Fruit fly (Drosophila melanogaster) whole organism, embryonic: ENCODE data around the gene TwdlC.

Experiments used
- Abd-B ChIP-seq: fragments of 200-800 bp; sonication (Bioruptor generic); optimal IDR thresholded peaks from 2 replicates; lab custom pipeline; 2018; ENCODE audit warnings: missing biosample characterization, mild to moderate bottlenecking, missing genetic modification characterization, moderate library complexity
- Bdp1 ChIP-seq: fragments of 200-800 bp; sonication (Bioruptor generic); optimal IDR thresholded peaks from 3 replicates; lab custom pipeline; 2016; ENCODE audit warnings: missing biosample characterization, missing genetic modification characterization
- CG11398 ChIP-seq: fragments of 200-800 bp; sonication (Bioruptor generic); optimal IDR thresholded peaks from 2 replicates; lab custom pipeline; 2016; ENCODE audit warnings: missing biosample characterization, missing genetic modification characterization
- CG13123 ChIP-seq: fragments of 200-800 bp; sonication (Bioruptor generic); optimal IDR thresholded peaks from 2 replicates; lab custom pipeline; 2016; ENCODE audit warnings: missing biosample characterization, missing genetic modification characterization
- CG1529 ChIP-seq: fragments of 200-800 bp; sonication (Bioruptor generic); optimal IDR thresholded peaks from 3 replicates; lab custom pipeline; 2018; ENCODE audit warnings: missing biosample characterization, missing genetic modification characterization
- CG15479 ChIP-seq: fragments of 200-800 bp; sonication (Bioruptor generic); optimal IDR thresholded peaks from 3 replicates; lab custom pipeline; 2019; ENCODE audit warnings: missing biosample characterization, mild to moderate bottlenecking, missing genetic modification characterization, moderate library complexity
- CG15601 ChIP-seq: fragments of 200-800 bp; sonication (Bioruptor generic); optimal IDR thresholded peaks from 3 replicates; lab custom pipeline; 2019; ENCODE audit warnings: missing biosample characterization, mild to moderate bottlenecking, missing genetic modification characterization, moderate library complexity
- CG17385 ChIP-seq: fragments of 200-800 bp; sonication (Bioruptor generic); optimal IDR thresholded peaks from 3 replicates; lab custom pipeline; 2018; ENCODE audit warnings: missing biosample characterization, mild to moderate bottlenecking, missing genetic modification characterization
- CG17568 ChIP-seq: fragments of 200-800 bp; sonication (Bioruptor generic); optimal IDR thresholded peaks from 2 replicates; lab custom pipeline; 2018; ENCODE audit warnings: missing biosample characterization, mild to moderate bottlenecking, missing genetic modification characterization, moderate library complexity
- CG2120 ChIP-seq: fragments of 200-800 bp; sonication (Bioruptor generic); optimal IDR thresholded peaks from 3 replicates; lab custom pipeline; 2016; ENCODE audit warnings: missing biosample characterization, missing genetic modification characterization
- CG31365 ChIP-seq: fragments of 200-800 bp; sonication (Bioruptor generic); optimal IDR thresholded peaks from 2 replicates; lab custom pipeline; 2018; ENCODE audit warnings: missing biosample characterization, mild to moderate bottlenecking, missing genetic modification characterization
- CG32767 ChIP-seq: fragments of 200-800 bp; sonication (Bioruptor generic); IDR thresholded peaks from 2 replicates; pipeline ENCODE4 v1.3.6; 2022; ENCODE audit warnings: missing biosample characterization, missing genetic modification characterization
- CG32772 ChIP-seq: fragments of 200-800 bp; sonication (Bioruptor generic); IDR thresholded peaks from 2 replicates; pipeline ENCODE4 v1.3.6; 2022; ENCODE audit warnings: missing biosample characterization, missing genetic modification characterization
- CG4707 ChIP-seq: fragments of 200-800 bp; sonication (Bioruptor generic); optimal IDR thresholded peaks from 2 replicates; lab custom pipeline; 2018; ENCODE audit warnings: missing biosample characterization, mild to moderate bottlenecking, missing genetic modification characterization, moderate library complexity
- CG4820 ChIP-seq: fragments of 200-800 bp; sonication (Bioruptor generic); optimal IDR thresholded peaks from 3 replicates; lab custom pipeline; 2016; ENCODE audit warnings: missing biosample characterization, missing genetic modification characterization
- CG6272 ChIP-seq: fragments of 200-800 bp; sonication (Bioruptor generic); IDR thresholded peaks from 2 replicates; pipeline ENCODE4 v1.3.6; 2022; ENCODE audit warnings: missing biosample characterization, missing genetic modification characterization
- CG6813 ChIP-seq: fragments of 200-800 bp; sonication (Bioruptor generic); optimal IDR thresholded peaks from 2 replicates; lab custom pipeline; 2017; ENCODE audit warnings: missing biosample characterization, missing genetic modification characterization, mild to moderate bottlenecking, moderate library complexity, missing genetic modification reagents
- CG6854 ChIP-seq: fragments of 200-800 bp; sonication (Bioruptor generic); optimal IDR thresholded peaks from 3 replicates; lab custom pipeline; 2017; ENCODE audit warnings: missing biosample characterization, mild to moderate bottlenecking, missing genetic modification characterization
- CG8359 ChIP-seq: fragments of 200-800 bp; sonication (Bioruptor generic); optimal IDR thresholded peaks from 2 replicates; lab custom pipeline; 2017; ENCODE audit warnings: missing biosample characterization, mild to moderate bottlenecking, missing genetic modification characterization, borderline replicate concordance
- D19A ChIP-seq: fragments of 200-800 bp; optimal IDR thresholded peaks from 3 replicates; lab custom pipeline; 2019; ENCODE audit warnings: missing biosample characterization, mild to moderate bottlenecking, missing genetic modification characterization, moderate library complexity
- Kr ChIP-seq: fragments of 200-800 bp; sonication (Bioruptor generic); optimal IDR thresholded peaks from 2 replicates; lab custom pipeline; 2017; ENCODE audit warnings: missing biosample characterization, mild to moderate bottlenecking, missing genetic modification characterization
- Meics ChIP-seq: fragments of 200-800 bp; sonication (Bioruptor generic); optimal IDR thresholded peaks from 2 replicates; lab custom pipeline; 2017; ENCODE audit warnings: missing biosample characterization, mild to moderate bottlenecking, missing genetic modification characterization
- Sry-β ChIP-seq: fragments of 200-800 bp; sonication (Bioruptor generic); optimal IDR thresholded peaks from 2 replicates; lab custom pipeline; 2018; ENCODE audit warnings: missing biosample characterization, mild to moderate bottlenecking, missing genetic modification characterization, moderate library complexity
- Ssrp ChIP-seq: fragments of 200-800 bp; sonication (Bioruptor generic); optimal IDR thresholded peaks from 2 replicates; lab custom pipeline; 2018; ENCODE audit warnings: missing biosample characterization, mild to moderate bottlenecking, missing genetic modification characterization, moderate library complexity
- Stat92E ChIP-seq, 3 experiments: fragments of >200 bp in 2 of 3; fragments of 200-800 bp in 1 of 3; sonication (Bioruptor generic) in 1 of 3; optimal IDR thresholded peaks; 2 replicates each; lab custom pipeline; 2017 to 2019; ENCODE audit warnings: missing biosample characterization in 3 of 3, missing genetic modification characterization in 3 of 3, mild to moderate bottlenecking in 1 of 3, moderate library complexity in 1 of 3
- amos ChIP-seq: fragments of 200-800 bp; sonication (Bioruptor generic); IDR thresholded peaks from 2 replicates; pipeline ENCODE4 v1.3.6; 2022; ENCODE audit warnings: missing biosample characterization, missing genetic modification characterization; ENCODE audit not compliant: partially characterized antibody
- ash1 ChIP-seq: fragments of 200-800 bp; sonication (Bioruptor generic); optimal IDR thresholded peaks from 2 replicates; lab custom pipeline; 2018; ENCODE audit warnings: missing biosample characterization, mild to moderate bottlenecking, missing genetic modification characterization
- bowl ChIP-seq: fragments of 200-800 bp; sonication (Bioruptor generic); IDR thresholded peaks from 2 replicates; pipeline ENCODE4 v1.3.6; 2022; ENCODE audit warnings: missing biosample characterization, missing genetic modification characterization
- cas ChIP-seq: fragments of 200-800 bp; sonication (Bioruptor generic); IDR thresholded peaks from 2 replicates; pipeline ENCODE4 v1.3.6; 2022; ENCODE audit warnings: missing biosample characterization, missing genetic modification characterization
- cato ChIP-seq: fragments of 200-800 bp; sonication (Bioruptor generic); optimal IDR thresholded peaks from 2 replicates; lab custom pipeline; 2016; ENCODE audit warnings: missing biosample characterization, missing genetic modification characterization, borderline replicate concordance
- danr ChIP-seq: fragments of 200-800 bp; sonication (Bioruptor generic); IDR thresholded peaks from 2 replicates; pipeline ENCODE4 v1.3.6; 2022; ENCODE audit warnings: missing biosample characterization, missing genetic modification characterization
- jigr1 ChIP-seq: fragments of 200-800 bp; sonication (Bioruptor generic); IDR thresholded peaks from 3 replicates; pipeline ENCODE4 v1.3.6; 2022; ENCODE audit warnings: missing biosample characterization, missing genetic modification characterization
- kay ChIP-seq: fragments of 200-800 bp; sonication (Bioruptor generic); optimal IDR thresholded peaks from 2 replicates; lab custom pipeline; 2016; ENCODE audit warnings: missing biosample characterization, missing genetic modification characterization
- maf-S ChIP-seq: fragments of 200-800 bp; sonication (Bioruptor generic); optimal IDR thresholded peaks from 2 replicates; lab custom pipeline; 2016; ENCODE audit warnings: missing biosample characterization, missing genetic modification characterization
- mam ChIP-seq: fragments of 200-800 bp; sonication (Bioruptor generic); optimal IDR thresholded peaks from 3 replicates; lab custom pipeline; 2016; ENCODE audit warnings: missing biosample characterization, missing genetic modification characterization
- nom ChIP-seq: fragments of 200-800 bp; sonication (Bioruptor generic); optimal IDR thresholded peaks from 2 replicates; lab custom pipeline; 2017; ENCODE audit warnings: missing biosample characterization, missing genetic modification characterization, mild to moderate bottlenecking, moderate library complexity, missing genetic modification reagents
- onecut ChIP-seq: fragments of 200-800 bp; sonication (Bioruptor generic); IDR thresholded peaks from 2 replicates; pipeline ENCODE4 v1.3.6; 2022; ENCODE audit warnings: missing biosample characterization, missing genetic modification characterization
- pan ChIP-seq, 4 experiments: fragments of >200 bp in 3 of 4; fragments of 200-800 bp in 1 of 4; sonication (Bioruptor generic) in 1 of 4; optimal IDR thresholded peaks in 3 of 4; IDR thresholded peaks in 1 of 4; 2 replicates each; pipeline versions ENCODE4 v1.3.6 to Lab custom; 2017 to 2022; ENCODE audit warnings: missing biosample characterization in 2 of 4, missing genetic modification characterization in 2 of 4, mixed read lengths in 1 of 4
- pum ChIP-seq: fragments of 200-800 bp; sonication (Bioruptor generic); optimal IDR thresholded peaks from 2 replicates; lab custom pipeline; 2016; ENCODE audit warnings: missing biosample characterization, missing genetic modification characterization
- row ChIP-seq: fragments of 200-800 bp; sonication (Bioruptor generic); IDR thresholded peaks from 3 replicates; pipeline ENCODE4 v1.3.6; 2022; ENCODE audit warnings: missing biosample characterization, missing genetic modification characterization
- seq ChIP-seq: fragments of 200-800 bp; sonication (Bioruptor generic); IDR thresholded peaks from 2 replicates; pipeline ENCODE4 v1.3.6; 2022; ENCODE audit warnings: missing biosample characterization, missing genetic modification characterization
- sisA ChIP-seq: fragments of 200-800 bp; sonication (Bioruptor generic); IDR thresholded peaks from 2 replicates; pipeline ENCODE4 v1.3.6; 2022; ENCODE audit warnings: missing biosample characterization, missing genetic modification characterization
- sqz ChIP-seq: fragments of 200-800 bp; sonication (Bioruptor generic); optimal IDR thresholded peaks from 3 replicates; lab custom pipeline; 2018; ENCODE audit warnings: missing biosample characterization, mild to moderate bottlenecking, missing genetic modification characterization
- tgo ChIP-seq: fragments of 200-800 bp; sonication (Bioruptor generic); IDR thresholded peaks from 3 replicates; pipeline ENCODE4 v1.3.6; 2022; ENCODE audit warnings: missing biosample characterization, missing genetic modification characterization
- tin ChIP-seq: fragments of 200-800 bp; sonication (Bioruptor generic); optimal IDR thresholded peaks from 3 replicates; lab custom pipeline; 2016; ENCODE audit warnings: missing biosample characterization, missing genetic modification characterization
- tup ChIP-seq: fragments of 200-800 bp; sonication (Bioruptor generic); optimal IDR thresholded peaks from 2 replicates; lab custom pipeline; 2016; ENCODE audit warnings: missing biosample characterization, mild to moderate bottlenecking, missing genetic modification characterization, moderate library complexity
- tx ChIP-seq: fragments of 200-800 bp; sonication (Bioruptor generic); optimal IDR thresholded peaks from 2 replicates; lab custom pipeline; 2016; ENCODE audit warnings: missing biosample characterization, missing genetic modification characterization
- unpg ChIP-seq: fragments of 200-800 bp; sonication (Bioruptor generic); optimal IDR thresholded peaks from 3 replicates; lab custom pipeline; 2018; ENCODE audit warnings: missing biosample characterization, mild to moderate bottlenecking, missing genetic modification characterization, moderate library complexity
- vvl ChIP-seq: fragments of 200-800 bp; sonication (Bioruptor generic); IDR thresholded peaks from 2 replicates; pipeline ENCODE4 v1.3.6; 2022; ENCODE audit warnings: missing biosample characterization, missing genetic modification characterization
- wdn ChIP-seq: fragments of 200-800 bp; sonication (Bioruptor generic); IDR thresholded peaks from 2 replicates; pipeline ENCODE4 v1.3.6; 2022; ENCODE audit warnings: missing biosample characterization, missing genetic modification characterization

The TwdlC gene

DNA sequence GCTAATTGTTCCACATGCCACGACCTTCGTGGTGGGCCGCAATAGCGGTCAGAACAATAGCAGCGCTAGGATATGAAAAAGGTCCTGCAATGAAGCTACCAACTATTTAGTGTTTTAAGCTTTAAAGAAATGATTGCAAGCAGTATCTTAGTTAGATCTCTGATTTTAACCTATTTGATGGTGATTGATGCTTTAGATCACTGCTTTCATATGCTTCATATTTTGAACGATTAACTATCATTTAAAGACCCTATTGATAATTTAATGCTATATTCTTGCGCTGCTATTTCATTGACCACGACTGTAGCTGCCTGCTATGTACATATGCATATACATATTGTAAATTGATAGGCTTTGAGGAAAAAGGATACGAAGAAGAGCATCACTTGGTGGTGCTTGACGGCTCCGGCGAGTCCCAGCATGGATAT, 30.9 kb upstream of the TwdlC start (continued):
- peak; percentile 68 for TF ChIP-seq mam (GFP tag; lab: Kevin White, UChicago)
- TF ChIP-seq amos (GFP tag; lab: Robert Waterston, UW) = no peak
- 0 out of 2 replicates have a peak, but pooled peaks have one; percentile 31 for TF ChIP-seq wdn (GFP tag; lab: Robert Waterston, UW)
- TF ChIP-seq D19A = peak; percentile 67
- TF ChIP-seq nom (GFP tag; lab: Kevin White, UChicago) = peak; percentile 76
- peak; percentile 3 for TF ChIP-seq tx (GFP tag; lab: Kevin White, UChicago)
- no peak for TF ChIP-seq pan (optimal IDR thresholded peaks at IDR 0.05; lab: Kevin White, UChicago)
- peak in 1 of 2 experiments; percentile 72 for TF ChIP-seq pan (GFP tag; optimal IDR thresholded peaks at IDR 0.05 in 1 of 2, IDR thresholded peaks at IDR 0.05 in 1 of 2)
- TF ChIP-seq CG1529 (GFP tag; lab: Kevin White, UChicago) = peak; percentile 14
- TF ChIP-seq row (GFP tag; lab: Robert Waterston, UW) = peak; percentile 35; the same call in 2 of the 3 replicates
- peak; percentile 72 for TF ChIP-seq vvl (GFP tag; lab: Robert Waterston, UW)
- peak; percentile 79 for TF ChIP-seq Abd-B (GFP tag; lab: Kevin White, UChicago)
- no peak for TF ChIP-seq CG15479 (GFP tag; lab: Kevin White, UChicago)
- TF ChIP-seq CG8359 (GFP tag; lab: Kevin White, UChicago) = no peak
- no peak for TF ChIP-seq CG17568 (GFP tag; lab: Kevin White, UChicago)
- peak; percentile 40 for TF ChIP-seq pum (GFP tag; lab: Kevin White, UChicago)
- TF ChIP-seq cato = no peak
- peak; percentile 62 for TF ChIP-seq unpg (GFP tag; lab: Kevin White, UChicago)
- TF ChIP-seq CG32767 = no peak
- peak; percentile 53 for TF ChIP-seq onecut (GFP tag; lab: Robert Waterston, UW)
- TF ChIP-seq CG4707 (GFP tag; lab: Kevin White, UChicago) = no peak
- no peak for TF ChIP-seq Sry-β (GFP tag; lab: Kevin White, UChicago)
- no peak for TF ChIP-seq CG11398 (GFP tag; lab: Kevin White, UChicago)
- TF ChIP-seq CG6813 = peak; percentile 83
- TF ChIP-seq seq (GFP tag; lab: Robert Waterston, UW) = peak; percentile 29; the same call in 1 of the 2 replicates
- TF ChIP-seq CG6854 = peak; percentile 53
- TF ChIP-seq Ssrp (tag; lab: Kevin White, UChicago) = no peak
- no peak for TF ChIP-seq tup (GFP tag; lab: Kevin White, UChicago)
- TF ChIP-seq danr = peak; percentile 63
- peak; percentile 52 for TF ChIP-seq sisA
- peak; percentile 31 for TF ChIP-seq Meics (GFP tag; lab: Kevin White, UChicago)
- TF ChIP-seq maf-S = no peak
- no peak for TF ChIP-seq CG31365 (tag; lab: Kevin White, UChicago)
- TF ChIP-seq Kr (GFP tag; lab: Kevin White, UChicago) = no peak
- TF ChIP-seq CG6272 = no peak
- TF ChIP-seq jigr1 (GFP tag; lab: Robert Waterston, UW) = no peak
- peak; percentile 8 for TF ChIP-seq CG15601 (tag; lab: Kevin White, UChicago)
- no peak for TF ChIP-seq cas
- TF ChIP-seq CG13123 = no peak
- peak; percentile 79 for TF ChIP-seq CG4820
- peak; percentile 42 for TF ChIP-seq sqz (GFP tag; lab: Kevin White, UChicago)
- TF ChIP-seq kay (GFP tag; lab: Kevin White, UChicago) = no peak
- peak; percentile 67 for TF ChIP-seq CG2120
- TF ChIP-seq Stat92E (GFP tag; optimal IDR thresholded peaks at IDR 0.05; lab: Kevin White, UChicago) = no peak
- no peak for TF ChIP-seq ash1
- TF ChIP-seq Bdp1 (GFP tag; lab: Kevin White, UChicago) = no peak
- peak; percentile 85 for TF ChIP-seq tin (GFP tag; lab: Kevin White, UChicago)
- peak; percentile 33 for TF ChIP-seq CG17385
- TF ChIP-seq tgo (GFP tag; lab: Robert Waterston, UW) = peak; percentile 50; the same call in 1 of the 3 replicates
- 0 out of 2 replicates have a peak, but pooled peaks have one; percentile 31 for TF ChIP-seq CG32772 (GFP tag; lab: Robert Waterston, UW)
- TF ChIP-seq bowl (GFP tag; lab: Robert Waterston, UW) = no peak
